Fruit fly (Drosophila melanogaster): ENCODE results near the gene Raf.

DNA sequence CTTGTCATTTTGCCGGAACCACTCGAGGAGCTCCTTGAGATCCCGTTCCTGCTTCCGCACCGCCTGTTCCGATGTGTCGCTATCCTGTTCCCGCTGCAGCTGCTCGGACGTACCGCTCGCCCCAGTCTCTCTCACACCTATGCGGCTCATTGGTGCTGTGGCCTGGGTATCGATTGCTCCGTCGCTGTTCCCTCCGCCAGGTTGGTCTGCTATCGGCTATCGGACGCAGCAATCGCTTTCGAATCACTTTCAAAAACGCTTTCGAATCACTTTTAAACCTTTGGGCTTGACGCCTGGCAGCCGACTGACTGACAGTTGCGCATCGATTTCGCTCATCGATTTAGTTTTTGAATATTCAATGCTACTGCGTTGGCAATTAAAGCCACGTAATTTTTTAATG, 43.6 kb upstream of the Raf start, which contains the start of gene CG3191:
- TF ChIP-seq Ets96B (tag; optimal IDR thresholded peaks at IDR 0.05) (no peak), Sox102F (GFP tag; optimal IDR thresholded peaks at IDR 0.05) (no peak), CG4318 (GFP tag; optimal IDR thresholded peaks at IDR 0.05) (no peak), fd85E (GFP tag; optimal IDR thresholded peaks at IDR 0.05) (no peak), CG11294 (GFP tag; IDR thresholded peaks at IDR 0.05) (no peak), CG6854 (GFP tag; optimal IDR thresholded peaks at IDR 0.05) (no peak), Hr39 (GFP tag; optimal IDR thresholded peaks at IDR 0.05) (no peak), CG1621 (tag; optimal IDR thresholded peaks at IDR 0.05) (no peak), topi (GFP tag; optimal IDR thresholded peaks at IDR 0.05) (no peak)
